Fruit fly (Drosophila melanogaster): ENCODE data around the gene CG4822.
A peak's percentile ranks its signal among the peaks of the same experiment; 100 is the strongest.

Gene CG4822

DNA sequence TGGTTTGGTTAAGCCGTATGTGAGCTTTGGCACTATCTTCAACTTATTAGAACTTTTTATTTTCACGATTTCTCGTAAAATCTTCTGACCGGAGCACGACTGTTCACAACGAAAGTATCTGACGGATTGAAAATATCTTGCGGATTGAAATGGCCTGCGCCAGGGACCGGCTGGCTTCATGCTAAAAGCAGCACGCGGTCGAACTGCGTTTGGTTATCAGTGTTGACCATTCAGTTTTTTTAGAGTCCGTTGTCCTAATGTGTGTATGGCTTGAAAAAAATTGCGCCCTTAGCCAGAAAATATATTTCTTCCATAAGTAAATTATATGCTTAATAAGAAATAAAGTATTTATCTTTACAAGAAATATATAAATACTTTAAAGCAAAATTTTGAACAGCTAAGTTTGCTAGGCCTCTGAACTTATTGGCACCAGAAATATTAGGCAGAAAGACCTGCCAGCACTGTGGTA lies 34.3 kb downstream of the CG4822 start, which contains the start of gene net (continued):
- TF ChIP-seq ttk (GFP tag; IDR thresholded peaks at IDR 0.05), result no peak
- no peak for TF ChIP-seq CG11247 (GFP tag; IDR thresholded peaks at IDR 0.05)
- no peak for TF ChIP-seq CG7786 (GFP tag; optimal IDR thresholded peaks at IDR 0.05)
- no peak for TF ChIP-seq amos (GFP tag; IDR thresholded peaks at IDR 0.05; ENCODE audit: partially characterized antibody)
- TF ChIP-seq MESR4 (GFP tag; optimal IDR thresholded peaks at IDR 0.05), result no peak
- no peak for TF ChIP-seq CG8944 (GFP tag; optimal IDR thresholded peaks at IDR 0.05)
- TF ChIP-seq peb (GFP tag; IDR thresholded peaks at IDR 0.05), result no peak
- no peak for TF ChIP-seq pzg (GFP tag; optimal IDR thresholded peaks at IDR 0.05)
- peak; percentile 80 for TF ChIP-seq CG10147 (GFP tag; optimal IDR thresholded peaks at IDR 0.05)
- no peak for TF ChIP-seq vfl (GFP tag; optimal IDR thresholded peaks at IDR 0.05)
- peak; percentile 62 for TF ChIP-seq nom (GFP tag; optimal IDR thresholded peaks at IDR 0.05)
- no peak for TF ChIP-seq wdn (GFP tag; IDR thresholded peaks at IDR 0.05)
- TF ChIP-seq HHEX (GFP tag; optimal IDR thresholded peaks at IDR 0.05), result peak; percentile 65
- no peak for TF ChIP-seq fu2 (GFP tag; optimal IDR thresholded peaks at IDR 0.05)
- no peak for TF ChIP-seq CG13287 (GFP tag; IDR thresholded peaks at IDR 0.05; ENCODE audit: partially characterized antibody)
- TF ChIP-seq CG9797 (GFP tag; optimal IDR thresholded peaks at IDR 0.05), result no peak
- no peak for TF ChIP-seq crc (GFP tag; optimal IDR thresholded peaks at IDR 0.05)
- peak; percentile 64 for TF ChIP-seq gsb-n (tag; optimal IDR thresholded peaks at IDR 0.05)
- TF ChIP-seq CG12769 (tag; optimal IDR thresholded peaks at IDR 0.05), result peak; percentile 68
- no peak for TF ChIP-seq Mad (GFP tag; optimal IDR thresholded peaks at IDR 0.05)
- TF ChIP-seq hbn (GFP tag; IDR thresholded peaks at IDR 0.05; ENCODE audit: partially characterized antibody), result no peak
- peak; percentile 35; the same call in 1 of the 2 replicates for TF ChIP-seq chm (GFP tag; IDR thresholded peaks at IDR 0.05)
- TF ChIP-seq gsb (GFP tag; IDR thresholded peaks at IDR 0.05), result no peak
- TF ChIP-seq pfk (GFP tag; optimal IDR thresholded peaks at IDR 0.05), result no peak
- no peak for TF ChIP-seq CG7963 (GFP tag; IDR thresholded peaks at IDR 0.05; ENCODE audit: partially characterized antibody)
- peak; percentile 39 for TF ChIP-seq twi (tag; optimal IDR thresholded peaks at IDR 0.05)
- peak; percentile 0 for TF ChIP-seq Hey (tag; optimal IDR thresholded peaks at IDR 0.05)
- peak; percentile 48 for TF ChIP-seq sd (tag; optimal IDR thresholded peaks at IDR 0.05)
- TF ChIP-seq Lhr (GFP tag; optimal IDR thresholded peaks at IDR 0.05), result peak; percentile 25
- no peak for TF ChIP-seq NC2β (GFP tag; optimal IDR thresholded peaks at IDR 0.05)
- no peak for TF ChIP-seq abd-A (tag; optimal IDR thresholded peaks at IDR 0.05)
- TF ChIP-seq Side (GFP tag; optimal IDR thresholded peaks at IDR 0.05), result no peak
- peak; percentile 84 for TF ChIP-seq CG7839 (tag; optimal IDR thresholded peaks at IDR 0.05)
- TF ChIP-seq CG9817 (tag; optimal IDR thresholded peaks at IDR 0.05), result peak; percentile 79
- peak; percentile 84 for TF ChIP-seq Med (GFP tag)
- no peak for TF ChIP-seq CG17912 (GFP tag; optimal IDR thresholded peaks at IDR 0.05)
- TF ChIP-seq CG7745 (tag; optimal IDR thresholded peaks at IDR 0.05), result no peak
- TF ChIP-seq Dip3 (GFP tag; optimal IDR thresholded peaks at IDR 0.05), result no peak
- 0 out of 3 replicates have a peak, but pooled peaks have one; percentile 38 for TF ChIP-seq CG11093 (GFP tag; IDR thresholded peaks at IDR 0.05)
- TF ChIP-seq CG15073 (GFP tag; optimal IDR thresholded peaks at IDR 0.05), result no peak
- no peak for TF ChIP-seq CG13123 (GFP tag; optimal IDR thresholded peaks at IDR 0.05)
- peak; percentile 31 for TF ChIP-seq CG4707 (GFP tag; optimal IDR thresholded peaks at IDR 0.05)
- no peak for TF ChIP-seq otp (GFP tag; IDR thresholded peaks at IDR 0.05)
- TF ChIP-seq MTF-1 (GFP tag; optimal IDR thresholded peaks at IDR 0.05; ENCODE audit: borderline replicate concordance), result no peak
- TF ChIP-seq CG10321 (GFP tag; IDR thresholded peaks at IDR 0.05), result no peak
- TF ChIP-seq CG30020 (tag; optimal IDR thresholded peaks at IDR 0.05), result peak; percentile 30
- TF ChIP-seq org-1 (GFP tag; optimal IDR thresholded peaks at IDR 0.05), result peak; percentile 60
- no peak for TF ChIP-seq tup (GFP tag; optimal IDR thresholded peaks at IDR 0.05)
- TF ChIP-seq CHES-1-like (GFP tag; optimal IDR thresholded peaks at IDR 0.05), result no peak
- TF ChIP-seq Atf-2 (GFP tag; optimal IDR thresholded peaks at IDR 0.05), result no peak
- TF ChIP-seq CG31388 (GFP tag; optimal IDR thresholded peaks at IDR 0.05), result no peak

Data from whole organism, embryonic.